Worm (Caenorhabditis elegans) whole organism, mixed stage, embryonic: Measurements from ENCODE around the gene F40F9.10.

Experiments used
- bed-3 ChIP-seq: fragments of 200-800 bp; sonication (Bioruptor generic); optimal IDR thresholded peaks from 3 replicates; lab custom pipeline; 2018; ENCODE audit warnings: mild to moderate bottlenecking, missing genetic modification characterization, moderate library complexity, missing compliant biosample characterization
- ces-1 ChIP-seq: fragments of 150-350 bp; optimal IDR thresholded peaks from 2 replicates; lab custom pipeline; 2014; ENCODE audit warnings: missing biosample characterization, missing genetic modification reagents, missing genetic modification characterization
- drap-1 ChIP-seq: fragments of 200-800 bp; sonication (Bioruptor generic); optimal IDR thresholded peaks from 3 replicates; lab custom pipeline; 2018; ENCODE audit warnings: mild to moderate bottlenecking, missing genetic modification characterization, missing compliant biosample characterization
- elt-3 ChIP-seq: fragments of 150-350 bp; optimal IDR thresholded peaks from 2 replicates; lab custom pipeline; 2014; ENCODE audit warnings: missing biosample characterization, missing genetic modification characterization
- flh-1 ChIP-seq: fragments of 200-800 bp; sonication (Bioruptor generic); optimal IDR thresholded peaks from 2 replicates; lab custom pipeline; 2018; ENCODE audit warnings: mild to moderate bottlenecking, missing genetic modification characterization, moderate library complexity, missing compliant biosample characterization
- nhr-28 ChIP-seq: fragments of 150-350 bp; optimal IDR thresholded peaks from 2 replicates; lab custom pipeline; 2014; ENCODE audit warnings: missing biosample characterization, missing genetic modification characterization
- nhr-76 ChIP-seq: sonication (generic microtip); optimal IDR thresholded peaks from 2 replicates; lab custom pipeline; 2017; ENCODE audit warnings: missing biosample characterization, missing genetic modification characterization
- pha-4 ChIP-seq: fragments of 150-350 bp; optimal IDR thresholded peaks from 2 replicates; lab custom pipeline; 2018; ENCODE audit warnings: missing biosample characterization, missing genetic modification reagents, missing genetic modification characterization
- snpc-4 ChIP-seq: fragments of 150-350 bp; optimal IDR thresholded peaks from 2 replicates; lab custom pipeline; 2014; ENCODE audit warnings: missing biosample characterization, missing genetic modification characterization
- tbx-8 ChIP-seq: fragments of 200-800 bp; sonication (Bioruptor generic); optimal IDR thresholded peaks from 2 replicates; lab custom pipeline; 2018; ENCODE audit warnings: mild to moderate bottlenecking, missing genetic modification characterization, moderate library complexity, missing compliant biosample characterization
- unc-62 ChIP-seq: fragments of 150-350 bp; optimal IDR thresholded peaks from 2 replicates; lab custom pipeline; 2014; ENCODE audit warnings: missing biosample characterization, missing genetic modification reagents, missing genetic modification characterization

- TF ChIP-seq bed-3 (GFP tag; lab: Kevin White, UChicago), result no peak
- TF ChIP-seq nhr-28 (tag; lab: Kevin White, UChicago), result no peak
- TF ChIP-seq tbx-8 (GFP tag; lab: Kevin White, UChicago), result no peak
- no peak for TF ChIP-seq nhr-76 (tag; lab: Kevin White, UChicago)
- TF ChIP-seq unc-62 (GFP tag; lab: Kevin White, UChicago), result no peak
- TF ChIP-seq drap-1, result no peak
- TF ChIP-seq snpc-4 (tag; lab: Kevin White, UChicago), result no peak
- no peak for TF ChIP-seq pha-4 (tag; lab: Kevin White, UChicago)
- TF ChIP-seq ces-1 (GFP tag; lab: Kevin White, UChicago), result no peak
- no peak for TF ChIP-seq elt-3 (tag; lab: Kevin White, UChicago)
- no peak for TF ChIP-seq flh-1 (GFP tag; lab: Kevin White, UChicago)
Observed at ce11 chrV:9679166-9679565, 34.3 kb downstream of the F40F9.10 start, which contains the start of gene ZK287.9.
